Fruit fly (Drosophila melanogaster) whole organism, embryonic: ENCODE data around the gene Rab39.

ENCODE experiments used
- Atf6 ChIP-seq: fragments of 200-800 bp; sonication (Bioruptor generic); IDR thresholded peaks from 2 replicates; pipeline ENCODE4 v1.3.6; 2022; ENCODE audit warnings: missing biosample characterization, missing genetic modification characterization
- CG10147 ChIP-seq: fragments of 200-800 bp; sonication (Bioruptor generic); optimal IDR thresholded peaks from 2 replicates; lab custom pipeline; 2019; ENCODE audit warnings: missing biosample characterization, mild to moderate bottlenecking, missing genetic modification characterization, moderate library complexity
- CG10565 ChIP-seq: fragments of 200-800 bp; sonication (Bioruptor generic); optimal IDR thresholded peaks from 3 replicates; lab custom pipeline; 2016; ENCODE audit warnings: missing biosample characterization, mild to moderate bottlenecking, missing genetic modification characterization
- CG10979 ChIP-seq: fragments of 200-800 bp; sonication (Bioruptor generic); optimal IDR thresholded peaks from 2 replicates; lab custom pipeline; 2018; ENCODE audit warnings: missing biosample characterization, mild to moderate bottlenecking, missing genetic modification characterization, moderate library complexity
- CG11085 ChIP-seq: fragments of 200-800 bp; sonication (Bioruptor generic); IDR thresholded peaks from 2 replicates; pipeline ENCODE4 v1.3.6; 2022; ENCODE audit warnings: missing biosample characterization, missing genetic modification characterization
- CG12391 ChIP-seq: fragments of 200-800 bp; sonication (Bioruptor generic); optimal IDR thresholded peaks from 3 replicates; lab custom pipeline; 2018; ENCODE audit warnings: missing biosample characterization, mild to moderate bottlenecking, missing genetic modification characterization, moderate library complexity
- CG12769 ChIP-seq: fragments of 200-800 bp; sonication (Bioruptor generic); optimal IDR thresholded peaks from 2 replicates; lab custom pipeline; 2019; ENCODE audit warnings: missing biosample characterization, mild to moderate bottlenecking, missing genetic modification characterization, moderate library complexity
- CG12942 ChIP-seq: fragments of 200-800 bp; sonication (Bioruptor generic); optimal IDR thresholded peaks from 3 replicates; lab custom pipeline; 2016; ENCODE audit warnings: missing biosample characterization, missing genetic modification characterization
- CG14667 ChIP-seq: fragments of 200-800 bp; sonication (Bioruptor generic); IDR thresholded peaks from 2 replicates; pipeline ENCODE4 v1.3.6; 2022; ENCODE audit warnings: missing biosample characterization, missing genetic modification characterization
- CG15479 ChIP-seq: fragments of 200-800 bp; sonication (Bioruptor generic); optimal IDR thresholded peaks from 3 replicates; lab custom pipeline; 2019; ENCODE audit warnings: missing biosample characterization, mild to moderate bottlenecking, missing genetic modification characterization, moderate library complexity
- CG17186 ChIP-seq: fragments of 200-800 bp; sonication (Bioruptor generic); optimal IDR thresholded peaks from 3 replicates; lab custom pipeline; 2017; ENCODE audit warnings: missing biosample characterization, missing genetic modification reagents, missing genetic modification characterization
- CG18262 ChIP-seq: fragments of 200-800 bp; optimal IDR thresholded peaks from 3 replicates; lab custom pipeline; 2019; ENCODE audit warnings: missing biosample characterization, mild to moderate bottlenecking, missing genetic modification characterization, moderate library complexity
- CG2129 ChIP-seq: fragments of 200-800 bp; sonication (Bioruptor generic); IDR thresholded peaks from 2 replicates; pipeline ENCODE4 v1.3.6; 2022; ENCODE audit warnings: missing biosample characterization, missing genetic modification characterization; ENCODE audit not compliant: partially characterized antibody
- CG3163 ChIP-seq: fragments of 200-800 bp; sonication (Bioruptor generic); optimal IDR thresholded peaks from 3 replicates; lab custom pipeline; 2016; ENCODE audit warnings: missing biosample characterization, missing genetic modification characterization
- CG3281 ChIP-seq: fragments of 200-800 bp; sonication (Bioruptor generic); optimal IDR thresholded peaks from 3 replicates; lab custom pipeline; 2017; ENCODE audit warnings: missing biosample characterization, mild to moderate bottlenecking, missing genetic modification characterization
- CG3995 ChIP-seq: fragments of 200-800 bp; sonication (Bioruptor generic); optimal IDR thresholded peaks from 3 replicates; lab custom pipeline; 2016; ENCODE audit warnings: missing biosample characterization, missing genetic modification characterization
- CG5245 ChIP-seq: fragments of 200-800 bp; sonication (Bioruptor generic); optimal IDR thresholded peaks from 3 replicates; lab custom pipeline; 2016; ENCODE audit warnings: missing biosample characterization, missing genetic modification characterization
- CG7556 ChIP-seq: fragments of 200-800 bp; sonication (Bioruptor generic); optimal IDR thresholded peaks from 2 replicates; lab custom pipeline; 2017; ENCODE audit warnings: missing biosample characterization, mild to moderate bottlenecking, missing genetic modification characterization
- CG8388 ChIP-seq: fragments of 200-800 bp; sonication (Bioruptor generic); optimal IDR thresholded peaks from 2 replicates; lab custom pipeline; 2019; ENCODE audit warnings: missing biosample characterization, mild to moderate bottlenecking, missing genetic modification characterization, moderate library complexity
- CTCF ChIP-seq: fragments of 200-800 bp; sonication (Bioruptor generic); optimal IDR thresholded peaks from 2 replicates; lab custom pipeline; 2017; ENCODE audit warnings: missing biosample characterization, mild to moderate bottlenecking, missing genetic modification characterization, moderate library complexity
- D ChIP-seq, 2 experiments: fragments of 200-800 bp in 1 of 2; fragments of >200 bp in 1 of 2; sonication (Bioruptor generic) in 1 of 2; optimal IDR thresholded peaks; 2 replicates in 1 of 2; 3 replicates in 1 of 2; lab custom pipeline; 2017; ENCODE audit warnings: mild to moderate bottlenecking in 1 of 2, missing biosample characterization in 1 of 2, missing genetic modification characterization in 1 of 2, missing genetic modification reagents in 1 of 2
- Dbx ChIP-seq: fragments of 200-800 bp; sonication (Bioruptor generic); IDR thresholded peaks from 3 replicates; pipeline ENCODE4 v1.3.6; 2022; ENCODE audit warnings: missing biosample characterization, missing genetic modification characterization
- Drgx ChIP-seq: fragments of 200-800 bp; sonication (Bioruptor generic); IDR thresholded peaks from 2 replicates; pipeline ENCODE4 v1.3.6; 2022; ENCODE audit warnings: missing biosample characterization, missing genetic modification characterization
- E2f2 ChIP-seq: fragments of 200-800 bp; sonication (Bioruptor generic); IDR thresholded peaks from 2 replicates; pipeline ENCODE4 v1.3.6; 2022; ENCODE audit warnings: missing biosample characterization, missing genetic modification characterization
- ERR ChIP-seq: fragments of 200-800 bp; sonication (Bioruptor generic); optimal IDR thresholded peaks from 2 replicates; lab custom pipeline; 2016; ENCODE audit warnings: missing biosample characterization, missing genetic modification characterization
- Fer2 ChIP-seq: fragments of 200-800 bp; sonication (Bioruptor generic); optimal IDR thresholded peaks from 2 replicates; lab custom pipeline; 2018; ENCODE audit warnings: missing biosample characterization, mild to moderate bottlenecking, missing genetic modification characterization, moderate library complexity
- Hmr ChIP-seq: fragments of 200-800 bp; sonication (Bioruptor generic); optimal IDR thresholded peaks from 3 replicates; lab custom pipeline; 2017; ENCODE audit warnings: mild to moderate bottlenecking, missing biosample characterization, missing genetic modification reagents, missing genetic modification characterization
- Hsf ChIP-seq: fragments of 200-800 bp; sonication (Bioruptor generic); optimal IDR thresholded peaks from 3 replicates; lab custom pipeline; 2016; ENCODE audit warnings: missing biosample characterization, missing genetic modification characterization
- Usf ChIP-seq: fragments of 200-800 bp; sonication (Bioruptor generic); optimal IDR thresholded peaks from 2 replicates; lab custom pipeline; 2017; ENCODE audit warnings: missing genotype, missing biosample characterization, missing genetic modification characterization
- aop ChIP-seq: fragments of 200-800 bp; sonication (Bioruptor generic); IDR thresholded peaks from 2 replicates; pipeline ENCODE4 v1.3.6; 2022; ENCODE audit warnings: missing biosample characterization, missing genetic modification characterization
- ase ChIP-seq: fragments of 200-800 bp; sonication (Bioruptor generic); IDR thresholded peaks from 3 replicates; pipeline ENCODE4 v1.3.6; 2022; ENCODE audit warnings: missing biosample characterization, missing genetic modification characterization
- bab2 ChIP-seq: fragments of 200-800 bp; sonication (Bioruptor generic); optimal IDR thresholded peaks from 2 replicates; lab custom pipeline; 2016; ENCODE audit warnings: missing biosample characterization, missing genetic modification characterization
- bowl ChIP-seq: fragments of 200-800 bp; sonication (Bioruptor generic); IDR thresholded peaks from 2 replicates; pipeline ENCODE4 v1.3.6; 2022; ENCODE audit warnings: missing biosample characterization, missing genetic modification characterization
- dpn ChIP-seq, 2 experiments: fragments of 200-800 bp; sonication (Bioruptor generic); optimal IDR thresholded peaks; 3 replicates each; lab custom pipeline; 2016; ENCODE audit warnings: missing biosample characterization in 2 of 2, missing genetic modification characterization in 2 of 2
- eve ChIP-seq, 2 experiments: fragments of >200 bp; optimal IDR thresholded peaks; 2 replicates each; lab custom pipeline; 2017; ENCODE audit warnings: missing biosample characterization in 2 of 2, missing genetic modification characterization in 2 of 2
- exex ChIP-seq: fragments of 200-800 bp; sonication (Bioruptor generic); optimal IDR thresholded peaks from 4 replicates; lab custom pipeline; 2018; ENCODE audit warnings: missing biosample characterization, mild to moderate bottlenecking, missing genetic modification characterization, moderate library complexity
- gsb-n ChIP-seq: fragments of 200-800 bp; sonication (Bioruptor generic); optimal IDR thresholded peaks from 3 replicates; lab custom pipeline; 2018; ENCODE audit warnings: missing biosample characterization, mild to moderate bottlenecking, missing genetic modification characterization
- kni ChIP-seq: fragments of 200-800 bp; sonication (Bioruptor generic); optimal IDR thresholded peaks from 3 replicates; lab custom pipeline; 2017; ENCODE audit warnings: mild to moderate bottlenecking, missing biosample characterization, missing genetic modification reagents, missing genetic modification characterization
- mam ChIP-seq: fragments of 200-800 bp; sonication (Bioruptor generic); optimal IDR thresholded peaks from 3 replicates; lab custom pipeline; 2016; ENCODE audit warnings: missing biosample characterization, missing genetic modification characterization
- nau ChIP-seq: fragments of 200-800 bp; sonication (Bioruptor generic); optimal IDR thresholded peaks from 3 replicates; lab custom pipeline; 2017; ENCODE audit warnings: missing biosample characterization, mild to moderate bottlenecking, missing genetic modification characterization, missing genetic modification reagents
- org-1 ChIP-seq: fragments of 200-800 bp; sonication (Bioruptor generic); optimal IDR thresholded peaks from 2 replicates; lab custom pipeline; 2017; ENCODE audit warnings: missing biosample characterization, missing genetic modification characterization
- sisA ChIP-seq: fragments of 200-800 bp; sonication (Bioruptor generic); IDR thresholded peaks from 2 replicates; pipeline ENCODE4 v1.3.6; 2022; ENCODE audit warnings: missing biosample characterization, missing genetic modification characterization
- slou ChIP-seq: fragments of 200-800 bp; sonication (Bioruptor generic); optimal IDR thresholded peaks from 3 replicates; lab custom pipeline; 2016; ENCODE audit warnings: missing biosample characterization, missing genetic modification characterization
- slp2 ChIP-seq: fragments of 200-800 bp; sonication (Bioruptor generic); optimal IDR thresholded peaks from 2 replicates; lab custom pipeline; 2016; ENCODE audit warnings: missing biosample characterization, missing genetic modification characterization
- sna ChIP-seq: fragments of 200-800 bp; sonication (Bioruptor generic); IDR thresholded peaks from 2 replicates; pipeline ENCODE4 v1.3.6; 2022; ENCODE audit warnings: missing biosample characterization, missing genetic modification characterization; ENCODE audit not compliant: partially characterized antibody
- tx ChIP-seq: fragments of 200-800 bp; sonication (Bioruptor generic); optimal IDR thresholded peaks from 2 replicates; lab custom pipeline; 2016; ENCODE audit warnings: missing biosample characterization, missing genetic modification characterization

Rab39 gene

dm6 chrX:7705175-7706097, 29.3 kb upstream of the Rab39 start (continued):
- peak; percentile 55 for TF ChIP-seq exex
- TF ChIP-seq CG8388 (GFP tag; lab: Kevin White, UChicago), result peak; percentile 93
- TF ChIP-seq CG15479 (GFP tag; lab: Kevin White, UChicago), result no peak
- TF ChIP-seq CTCF (GFP tag; lab: Kevin White, UChicago), result peak; percentile 49
- TF ChIP-seq slp2, result peak; percentile 81
- TF ChIP-seq bab2 (GFP tag; lab: Kevin White, UChicago), result peak; percentile 83
- peak; percentile 95 for TF ChIP-seq org-1
- TF ChIP-seq CG12942 (GFP tag; lab: Kevin White, UChicago), result peak; percentile 89
- TF ChIP-seq slou, result peak; percentile 88
- peak; percentile 86 for TF ChIP-seq sisA (GFP tag; lab: Robert Waterston, UW)
- TF ChIP-seq Fer2, result peak; percentile 84
- peak; percentile 74 for TF ChIP-seq CG3995 (GFP tag; lab: Kevin White, UChicago)
- TF ChIP-seq E2f2 (GFP tag; lab: Robert Waterston, UW), result peak; percentile 64; the same call in 1 of the 2 replicates
- peak in 1 of 2 experiments; percentile 96 for TF ChIP-seq eve (GFP tag; optimal IDR thresholded peaks at IDR 0.05; lab: Kevin White, UChicago)
- peak; percentile 55 for TF ChIP-seq kni
- peak; percentile 87 to 93 for TF ChIP-seq dpn (GFP tag; optimal IDR thresholded peaks at IDR 0.05; lab: Kevin White, UChicago)
- peak; percentile 53; the same call in 2 of the 3 replicates for TF ChIP-seq ase (GFP tag; lab: Robert Waterston, UW)
- TF ChIP-seq CG7556 (GFP tag; lab: Kevin White, UChicago), result peak; percentile 98

- TF ChIP-seq CG3281 (peak; percentile 98), CG10565 (GFP tag; lab: Kevin White, UChicago) (peak; percentile 60), CG10979 (peak; percentile 96), E2f2 (GFP tag; lab: Robert Waterston, UW) (peak; percentile 88), Dbx (GFP tag; lab: Robert Waterston, UW) (peak; percentile 99), nau (GFP tag; lab: Kevin White, UChicago) (peak; percentile 90), Usf (peak; percentile 92), gsb-n (tag; lab: Kevin White, UChicago) (peak; percentile 96), CG2129 (GFP tag; lab: Robert Waterston, UW) (no peak), CG5245 (GFP tag; lab: Kevin White, UChicago) (peak; percentile 93), tx (GFP tag; lab: Kevin White, UChicago) (peak; percentile 72), CG17186 (GFP tag; lab: Kevin White, UChicago) (peak; percentile 67), Hsf (GFP tag; lab: Kevin White, UChicago) (peak; percentile 82), ERR (GFP tag; lab: Kevin White, UChicago) (peak; percentile 18), CG12769 (tag; lab: Kevin White, UChicago) (peak; percentile 98), CG3163 (peak; percentile 90), aop (GFP tag; lab: Robert Waterston, UW) (peak; percentile 90), Drgx (GFP tag; lab: Robert Waterston, UW) (peak; percentile 99), CG10147 (GFP tag; lab: Kevin White, UChicago) (peak; percentile 98), Hmr (peak; percentile 98), Atf6 (GFP tag; lab: Robert Waterston, UW) (peak; percentile 99), bowl (GFP tag; lab: Robert Waterston, UW) (peak; percentile 98), CG14667 (peak; percentile 97), sna (GFP tag; lab: Robert Waterston, UW) (no peak), D (optimal IDR thresholded peaks at IDR 0.05; lab: Kevin White, UChicago) (no peak), D (GFP tag; optimal IDR thresholded peaks at IDR 0.05; lab: Kevin White, UChicago) (peak; percentile 93), CG12391 (tag; lab: Kevin White, UChicago) (peak; percentile 98), mam (GFP tag; lab: Kevin White, UChicago) (peak; percentile 71), CG11085 (peak; percentile 98), CG18262 (tag; lab: Kevin White, UChicago) (peak; percentile 97)
Measured at dm6 chrX:7706398-7707349, 28.0 kb upstream of the Rab39 start.
